Worm (Caenorhabditis elegans): Measurements from ENCODE around the gene tag-18.

DNA sequence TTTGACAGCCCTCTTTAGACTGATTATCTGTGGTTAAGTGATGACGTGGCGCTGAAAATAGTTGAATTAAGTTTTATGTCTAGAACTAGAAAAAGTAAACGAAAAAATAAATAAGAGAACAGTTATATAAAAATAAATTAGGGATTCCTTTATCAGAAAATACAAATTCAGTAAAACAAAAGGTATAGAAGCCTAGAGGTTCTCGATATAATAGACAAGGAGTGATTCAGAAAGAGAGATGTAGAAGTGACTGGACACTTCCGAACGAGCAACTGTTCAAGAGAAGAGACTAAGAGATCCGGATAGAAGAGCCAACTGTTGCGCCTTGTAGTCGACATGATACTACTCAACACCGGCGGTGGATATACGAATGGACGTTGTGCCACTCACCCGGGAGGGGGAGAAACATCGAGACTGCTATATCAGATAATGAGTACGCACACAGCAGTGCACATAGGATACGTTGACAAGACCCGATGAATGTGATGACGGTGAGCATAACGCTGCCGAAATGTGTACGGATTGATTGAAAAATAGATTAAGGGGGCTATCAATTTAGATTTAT is 44.6 kb downstream of the tag-18 start, which contains the start of gene tag-278:
- TF ChIP-seq cog-1 (tag; optimal IDR thresholded peaks at IDR 0.05) (no peak), T22C8.4 (GFP tag; IDR thresholded peaks at IDR 0.05) (no peak), ref-1 (GFP tag; conservative IDR thresholded peaks at IDR 0.05) (no peak), klf-2 (GFP tag; conservative IDR thresholded peaks at IDR 0.05) (no peak), flt-1 (GFP tag; IDR thresholded peaks at IDR 0.05) (no peak), ztf-23 (GFP tag; IDR thresholded peaks at IDR 0.05) (no peak), ztf-29 (GFP tag; IDR thresholded peaks at IDR 0.05) (no peak), tab-1 (GFP tag; IDR thresholded peaks at IDR 0.05) (no peak), med-1 (GFP tag; optimal IDR thresholded peaks at IDR 0.05; ENCODE audit: insufficient read depth) (no peak)

Measured in whole organism, midembryonic.